Worm (Caenorhabditis elegans) whole organism, L4/young adult: ENCODE measurements around the gene Y54G2A.48.
"Not testable (repeated sequence)": the region's sequence is repeated elsewhere in the genome, so short reads cannot be mapped to it uniquely, and the experiment has no call there.

Source experiments
- W03F9.2 ChIP-seq: fragments of 150-350 bp; optimal IDR thresholded peaks from 2 replicates; lab custom pipeline; 2014; ENCODE audit warnings: missing biosample characterization, missing genetic modification characterization
- dao-5 ChIP-seq: sonication (generic microtip); optimal IDR thresholded peaks from 2 replicates; lab custom pipeline; 2016; ENCODE audit warnings: missing genotype, missing genetic modification characterization, moderate library complexity, missing compliant biosample characterization
- him-1 ChIP-seq: sonication (generic microtip); optimal IDR thresholded peaks from 2 replicates; lab custom pipeline; 2016; ENCODE audit warnings: missing genotype, missing genetic modification reagents, missing genetic modification characterization, missing compliant biosample characterization

Gene Y54G2A.48

ce11 chrIV:2801004-2801403 lies 31.5 kb downstream of the Y54G2A.48 start:
- peak; percentile 30 for TF ChIP-seq W03F9.2 (tag; lab: Kevin White, UChicago)
- no peak for TF ChIP-seq him-1

- TF ChIP-seq W03F9.2 (tag; lab: Kevin White, UChicago) (no peak), him-1 (no peak), dao-5 (tag; lab: Kevin White, UChicago) (no peak)
Observed at ce11 chrIV:2799890-2800289, 32.6 kb downstream of the Y54G2A.48 start.

- TF ChIP-seq him-1 = no peak
- TF ChIP-seq W03F9.2 (tag; lab: Kevin White, UChicago) = no peak
- no peak for TF ChIP-seq dao-5 (tag; lab: Kevin White, UChicago)
Observed at ce11 chrIV:2799389-2799788, 33.1 kb downstream of the Y54G2A.48 start, which contains the start of gene Y54G2A.10. TSS of gene Y54G2A.10 (plus strand) at chrIV:2799689.

- TF ChIP-seq him-1 = no peak
- TF ChIP-seq W03F9.2 (tag; lab: Kevin White, UChicago) = no peak
- TF ChIP-seq dao-5 (tag; lab: Kevin White, UChicago) = no peak
Observed at ce11 chrIV:2798339-2798738, 34.1 kb downstream of the Y54G2A.48 start, which contains the start of gene Y54G2A.52. TSS of gene Y54G2A.52 (minus strand) at chrIV:2798686.

- TF ChIP-seq W03F9.2 (tag; lab: Kevin White, UChicago) (no peak), dao-5 (tag; lab: Kevin White, UChicago) (no peak), him-1 (no peak)
Observed at ce11 chrIV:2793956-2794355, 38.5 kb downstream of the Y54G2A.48 start.

ce11 chrIV:2788389-2788788 lies 44.1 kb downstream of the Y54G2A.48 start, which contains the start of gene atln-1:
TSS of gene atln-1 (plus strand) at chrIV:2788689.
- TF ChIP-seq W03F9.2 (tag; lab: Kevin White, UChicago); him-1; dao-5 (tag; lab: Kevin White, UChicago): not testable (repeated sequence)

- TF ChIP-seq dao-5 (tag; lab: Kevin White, UChicago) = no peak
- TF ChIP-seq him-1 = no peak
- TF ChIP-seq W03F9.2 (tag; lab: Kevin White, UChicago) = no peak
Observed at ce11 chrIV:2785057-2785456, 47.4 kb downstream of the Y54G2A.48 start.

ce11 chrIV:2782793-2783540 lies 49.5 kb downstream of the Y54G2A.48 start, which contains the start of gene Y54G2A.12:
TSS of gene Y54G2A.12 (minus strand) at chrIV:2782843.
- TF ChIP-seq dao-5 (tag; lab: Kevin White, UChicago) (no peak), W03F9.2 (tag; lab: Kevin White, UChicago) (no peak), him-1 (no peak)
